Worm (Caenorhabditis elegans) whole organism, L3 larva: ENCODE measurements around the gene T12A7.2.

Experiments
- egl-27 ChIP-seq: sonication (generic microtip); optimal IDR thresholded peaks from 4 replicates; lab custom pipeline; 2017; ENCODE audit warnings: missing biosample characterization, missing genetic modification reagents, missing genetic modification characterization
- snpc-4 ChIP-seq: fragments of 150-350 bp; optimal IDR thresholded peaks from 2 replicates; lab custom pipeline; 2014; ENCODE audit warnings: missing biosample characterization, missing genetic modification characterization

DNA sequence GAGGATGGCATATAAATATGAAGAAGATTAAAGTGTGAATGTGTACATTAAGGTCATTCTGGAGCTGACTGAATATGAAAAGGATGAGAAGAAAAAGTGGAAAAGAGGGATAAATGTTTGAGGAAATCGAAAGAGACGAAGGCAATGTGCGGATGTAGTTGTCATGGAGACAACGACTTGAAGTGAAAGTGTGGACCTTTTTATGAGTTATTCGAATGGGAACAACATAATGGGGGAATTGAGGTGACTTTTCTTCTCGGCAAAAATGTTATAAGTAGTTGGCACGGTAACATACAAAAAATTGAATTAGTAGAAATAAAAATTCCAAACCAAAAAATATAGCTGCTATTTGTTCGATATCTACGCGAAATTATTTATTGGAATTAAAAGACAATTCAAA is 40.2 kb upstream of the T12A7.2 start, which contains the start of gene dyf-18:
- no peak for TF ChIP-seq snpc-4 (tag; lab: Kevin White, UChicago)
- TF ChIP-seq egl-27 (tag; lab: Kevin White, UChicago) = no peak
